Worm (Caenorhabditis elegans) whole organism, young adult: ENCODE results near the gene his-3.

Experiments
- F52B5.7 ChIP-seq: sonication (generic microtip); optimal IDR thresholded peaks from 2 replicates; lab custom pipeline; 2016; ENCODE audit warnings: mild to moderate bottlenecking, missing genetic modification characterization, missing compliant biosample characterization
- cebp-2 ChIP-seq: fragments of 200-800 bp; sonication (Bioruptor generic); IDR thresholded peaks from 2 replicates; pipeline ENCODE4 v1.3.6; 2022; ENCODE audit warnings: missing genetic modification characterization, missing compliant biosample characterization
- chd-7 ChIP-seq: sonication (generic microtip); optimal IDR thresholded peaks from 2 replicates; lab custom pipeline; 2016; ENCODE audit warnings: mild to moderate bottlenecking, missing genetic modification characterization, moderate library complexity, missing compliant biosample characterization
- egrh-3 ChIP-seq: fragments of 200-800 bp; sonication (Bioruptor generic); IDR thresholded peaks from 2 replicates; pipeline ENCODE4 v1.3.6; 2022; ENCODE audit warnings: missing genetic modification reagents, missing genetic modification characterization, missing compliant biosample characterization
- lag-1 ChIP-seq: fragments of 200-800 bp; sonication (Bioruptor generic); IDR thresholded peaks from 2 replicates; pipeline ENCODE4 v1.3.6; 2022; ENCODE audit warnings: missing genetic modification reagents, missing genetic modification characterization, missing compliant biosample characterization
- lin-54 ChIP-seq: fragments of 200-800 bp; sonication (Bioruptor generic); optimal IDR thresholded peaks from 2 replicates; lab custom pipeline; 2018; ENCODE audit warnings: mild to moderate bottlenecking, missing genetic modification characterization, missing compliant biosample characterization
- mes-4 ChIP-seq: sonication (generic microtip); optimal IDR thresholded peaks from 2 replicates; lab custom pipeline; 2016; ENCODE audit warnings: missing genotype, missing genetic modification characterization, missing compliant biosample characterization
- nhr-120 ChIP-seq: fragments of 200-800 bp; sonication (Bioruptor generic); IDR thresholded peaks from 2 replicates; pipeline ENCODE4 v1.3.6; 2022; ENCODE audit warnings: missing genetic modification characterization, missing compliant biosample characterization

- TF ChIP-seq lag-1 (no peak), lin-54 (GFP tag; lab: Kevin White, UChicago) (no peak), F52B5.7 (tag; lab: Kevin White, UChicago) (no peak), mes-4 (no peak), egrh-3 (no peak), chd-7 (tag; lab: Kevin White, UChicago) (no peak), cebp-2 (GFP tag; lab: Robert Waterston, UW) (no peak), nhr-120 (GFP tag; lab: Robert Waterston, UW) (no peak)
Observed at ce11 chrV:16015652-16016051, 25.0 kb upstream of the his-3 start, which contains the start of gene str-232.
